Fruit fly (Drosophila melanogaster): ENCODE results near the gene CG34452.

CG34452 gene

DNA sequence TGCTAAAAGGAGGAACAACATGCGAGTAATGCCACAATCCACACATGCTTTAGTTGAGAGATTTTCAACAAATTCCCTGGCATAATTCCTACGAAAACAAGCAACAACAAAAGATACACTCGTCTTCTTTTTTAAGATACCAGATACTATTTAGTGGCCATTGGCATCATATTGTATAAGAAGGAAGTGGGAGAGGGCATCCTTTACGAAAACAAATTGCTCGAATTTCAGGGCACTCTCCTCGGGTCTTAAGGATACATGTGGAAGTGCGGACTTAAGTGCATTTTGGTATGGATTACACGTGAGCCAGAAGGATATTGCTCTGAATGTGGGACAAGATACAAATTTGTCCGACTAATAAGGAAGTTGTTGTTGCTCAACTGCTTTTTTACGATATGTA is 22.4 kb upstream of the CG34452 start:
- no peak for TF ChIP-seq psq (optimal IDR thresholded peaks at IDR 0.05)
- TF ChIP-seq Myc (optimal IDR thresholded peaks at IDR 0.05) = no peak
- no peak for TF ChIP-seq ttk (optimal IDR thresholded peaks at IDR 0.05)
- no peak for TF ChIP-seq Sin3A (optimal IDR thresholded peaks at IDR 0.05)
- no peak for TF ChIP-seq h (optimal IDR thresholded peaks at IDR 0.05)
- TF ChIP-seq insv (optimal IDR thresholded peaks at IDR 0.05) = no peak

DNA sequence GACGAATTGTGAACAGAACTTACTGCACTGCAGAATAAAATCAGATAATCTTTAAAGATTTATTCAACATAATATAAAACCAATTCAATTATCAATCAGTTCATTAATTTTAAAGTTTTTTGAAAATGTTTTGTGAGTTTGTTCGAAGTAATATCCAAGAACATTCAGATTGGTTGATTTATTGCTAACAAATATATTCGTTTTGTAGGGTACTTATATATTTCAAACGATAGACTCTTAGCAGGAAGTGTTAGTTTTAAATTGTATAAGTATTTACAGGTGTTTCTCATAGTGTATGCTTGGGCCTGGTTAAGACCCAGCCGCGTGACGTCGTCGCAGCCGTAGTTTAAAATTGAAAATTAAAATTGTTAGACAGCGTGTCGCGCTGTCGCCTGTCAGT is 20.9 kb upstream of the CG34452 start:
- TF ChIP-seq h (optimal IDR thresholded peaks at IDR 0.05) = no peak
- no peak for TF ChIP-seq psq (optimal IDR thresholded peaks at IDR 0.05)
- no peak for TF ChIP-seq ttk (optimal IDR thresholded peaks at IDR 0.05)
- no peak for TF ChIP-seq insv (optimal IDR thresholded peaks at IDR 0.05)

DNA sequence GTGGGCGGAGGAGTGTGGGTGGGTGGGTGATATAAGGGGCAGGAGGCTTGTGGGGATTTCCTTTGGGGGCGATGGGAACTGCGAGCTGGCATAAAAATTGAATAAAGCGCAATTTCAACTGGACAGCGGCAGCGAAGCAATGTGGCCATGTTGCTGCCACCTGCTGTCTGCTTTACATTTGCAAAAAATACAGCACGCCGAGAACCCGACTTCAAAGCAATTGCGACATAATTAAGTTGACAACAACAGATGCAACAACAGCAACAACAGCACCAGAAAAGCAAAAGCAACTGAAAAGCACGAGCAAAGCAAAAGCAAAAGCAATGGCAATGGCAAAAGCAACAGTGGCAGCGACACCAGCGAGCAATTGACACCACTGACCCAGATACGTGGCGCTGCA is 20.5 kb upstream of the CG34452 start:
- TF ChIP-seq psq (optimal IDR thresholded peaks at IDR 0.05) = no peak
- no peak for TF ChIP-seq Myc (optimal IDR thresholded peaks at IDR 0.05)
- no peak for TF ChIP-seq Sin3A (optimal IDR thresholded peaks at IDR 0.05)
- TF ChIP-seq h (optimal IDR thresholded peaks at IDR 0.05) = no peak

DNA sequence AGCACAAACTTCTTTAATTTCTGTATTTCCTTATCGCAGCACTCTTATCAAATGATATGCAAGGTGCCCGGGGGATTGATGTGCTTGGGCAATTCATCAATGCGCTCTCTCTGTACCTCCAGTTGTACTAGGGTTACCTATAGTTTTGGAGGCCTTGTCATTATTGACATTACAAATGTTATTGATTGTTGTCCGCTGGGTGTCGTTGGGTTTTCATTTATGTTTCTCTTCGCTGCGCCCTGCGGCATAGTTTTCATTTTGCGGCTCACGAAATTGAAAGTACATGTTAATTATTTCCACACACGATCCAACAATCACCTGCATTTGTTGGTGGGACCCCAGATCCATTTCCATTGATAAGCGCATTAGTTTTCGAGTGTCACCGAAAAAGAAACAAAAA is 18.5 kb upstream of the CG34452 start:
- TF ChIP-seq ttk (optimal IDR thresholded peaks at IDR 0.05) = no peak
- TF ChIP-seq Myc (optimal IDR thresholded peaks at IDR 0.05) = no peak
- TF ChIP-seq insv (optimal IDR thresholded peaks at IDR 0.05) = no peak
- no peak for TF ChIP-seq Sin3A (optimal IDR thresholded peaks at IDR 0.05)
- TF ChIP-seq psq (optimal IDR thresholded peaks at IDR 0.05) = no peak
- TF ChIP-seq h (optimal IDR thresholded peaks at IDR 0.05) = no peak

DNA sequence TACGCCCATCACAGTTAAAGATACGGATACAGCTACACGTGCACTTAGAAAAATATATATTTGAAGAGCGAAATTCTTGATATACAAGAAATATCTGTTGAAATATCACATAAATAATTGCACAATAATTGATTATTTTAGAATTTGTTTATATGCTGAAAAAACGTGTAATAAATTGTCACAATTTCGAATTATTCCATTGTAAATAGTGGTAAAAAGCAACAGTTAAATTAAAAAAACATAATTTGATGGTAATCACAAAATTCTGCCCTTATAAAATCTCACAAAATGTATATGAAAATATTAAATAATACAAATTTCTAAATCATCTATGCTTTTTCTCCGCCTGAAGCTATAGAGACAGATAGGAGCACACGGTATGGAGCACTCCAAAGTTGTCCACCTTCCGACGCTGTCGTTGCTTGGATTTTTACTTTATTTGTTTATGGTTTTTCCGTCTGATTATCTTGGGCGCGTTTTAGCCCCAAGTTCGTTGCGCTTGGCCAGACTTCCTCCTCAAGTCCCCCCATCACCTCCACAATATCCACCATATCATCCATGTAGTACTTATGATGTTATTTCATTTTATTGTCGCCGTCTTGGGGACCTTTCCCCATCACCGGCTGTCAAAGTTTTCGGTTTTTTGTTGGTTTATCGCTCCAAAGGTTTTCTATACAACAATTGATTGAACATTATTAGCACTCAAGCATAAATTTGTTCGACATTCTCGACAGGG is 16.7 kb upstream of the CG34452 start:
- TF ChIP-seq Myc (optimal IDR thresholded peaks at IDR 0.05) (no peak), psq (optimal IDR thresholded peaks at IDR 0.05) (no peak), h (optimal IDR thresholded peaks at IDR 0.05) (no peak), insv (optimal IDR thresholded peaks at IDR 0.05) (no peak), ttk (optimal IDR thresholded peaks at IDR 0.05) (no peak), Sin3A (optimal IDR thresholded peaks at IDR 0.05) (no peak)

DNA sequence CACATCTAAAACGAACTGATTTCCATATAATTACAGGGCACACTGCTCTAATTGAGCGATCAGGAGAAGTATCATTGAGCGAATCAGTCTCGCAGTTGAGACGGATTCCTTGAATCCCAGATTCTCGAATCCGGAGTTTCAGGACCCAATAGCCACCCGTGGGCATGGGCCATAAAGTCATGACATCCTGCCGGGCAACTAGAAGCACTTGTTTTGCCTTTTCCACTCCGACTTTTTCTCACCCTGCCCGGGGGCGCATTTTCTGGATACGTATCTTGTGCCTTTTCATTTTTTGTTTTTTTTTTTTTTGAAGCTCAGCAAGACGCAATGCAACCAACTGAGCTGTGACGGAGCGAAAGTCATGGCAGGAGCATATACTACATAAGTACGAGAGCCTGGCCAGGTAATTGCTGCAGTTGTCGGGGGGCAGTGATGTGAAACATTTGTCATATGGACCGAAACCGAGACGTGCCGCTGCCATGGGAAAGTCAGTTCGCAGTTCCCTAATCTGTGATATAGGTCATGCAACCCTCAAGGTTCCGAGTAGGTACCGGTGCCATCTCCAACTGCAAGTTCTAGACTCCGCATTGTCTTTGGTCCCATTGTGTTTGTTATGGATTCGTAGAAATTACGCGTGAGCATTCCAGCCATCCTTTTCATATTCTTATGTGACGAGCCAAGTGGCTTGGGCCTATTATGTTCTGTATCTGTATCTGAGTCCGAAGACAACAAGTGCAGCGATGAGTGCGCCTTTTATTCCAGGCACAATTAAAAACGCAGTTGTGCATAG is 15.8 kb upstream of the CG34452 start:
- no peak for TF ChIP-seq h (optimal IDR thresholded peaks at IDR 0.05)
- no peak for TF ChIP-seq psq (optimal IDR thresholded peaks at IDR 0.05)
- no peak for TF ChIP-seq ttk (optimal IDR thresholded peaks at IDR 0.05)
- TF ChIP-seq Sin3A (optimal IDR thresholded peaks at IDR 0.05) = no peak
- TF ChIP-seq insv (optimal IDR thresholded peaks at IDR 0.05) = no peak
- TF ChIP-seq Myc (optimal IDR thresholded peaks at IDR 0.05) = no peak

DNA sequence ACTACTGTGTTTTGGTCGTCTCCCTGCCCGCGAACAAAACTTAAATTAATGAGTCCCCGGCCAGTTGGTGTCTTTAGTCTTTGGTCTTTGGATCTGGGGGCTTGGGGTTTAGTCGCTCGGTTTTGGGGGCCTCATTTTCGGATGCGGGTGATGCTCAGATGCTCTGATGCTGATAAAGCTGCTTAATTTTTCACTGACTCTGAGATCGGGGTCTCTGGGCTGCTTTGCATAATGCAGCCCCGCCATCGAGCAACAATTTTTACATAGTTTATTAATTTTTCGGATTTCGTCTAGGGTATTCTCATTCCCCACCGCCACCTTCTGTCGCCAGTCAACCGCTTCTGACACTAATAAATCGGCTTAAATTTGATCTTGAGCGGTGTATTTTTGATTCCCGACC is 14.5 kb upstream of the CG34452 start:
- TF ChIP-seq ttk (optimal IDR thresholded peaks at IDR 0.05) (no peak), h (optimal IDR thresholded peaks at IDR 0.05) (no peak), psq (optimal IDR thresholded peaks at IDR 0.05) (no peak), Myc (optimal IDR thresholded peaks at IDR 0.05) (no peak), insv (optimal IDR thresholded peaks at IDR 0.05) (no peak), Sin3A (optimal IDR thresholded peaks at IDR 0.05) (no peak)

DNA sequence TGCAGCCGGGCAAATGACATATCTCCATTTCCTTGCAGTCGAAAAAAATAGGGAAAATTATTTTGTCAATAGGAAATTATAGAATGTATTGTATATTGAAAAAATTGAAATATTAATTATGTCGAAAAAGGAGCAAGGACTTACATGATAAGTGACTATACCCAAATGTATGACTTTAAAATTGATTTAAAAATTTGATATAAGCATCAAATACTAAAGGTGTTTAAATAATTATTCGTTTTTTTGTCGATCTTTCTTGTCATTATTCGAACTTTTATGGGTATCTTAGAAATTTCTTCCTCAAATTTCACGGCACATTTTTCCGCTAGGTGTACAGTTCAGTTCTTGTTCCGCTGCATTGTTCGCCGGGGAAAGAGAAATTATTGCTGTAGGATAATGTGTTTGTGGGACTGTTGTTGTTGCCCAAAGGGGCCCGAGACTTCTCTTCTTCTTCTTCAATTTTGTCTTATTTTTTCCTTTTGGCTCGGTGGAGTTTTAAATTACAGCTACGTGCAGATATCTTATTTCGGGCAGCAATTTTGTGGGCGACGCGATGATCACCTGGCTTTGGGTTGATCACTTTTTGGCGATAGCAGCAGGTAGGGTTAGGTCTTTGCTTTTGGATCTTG is 12.8 kb upstream of the CG34452 start:
- no peak for TF ChIP-seq Myc (optimal IDR thresholded peaks at IDR 0.05)
- no peak for TF ChIP-seq insv (optimal IDR thresholded peaks at IDR 0.05)
- TF ChIP-seq Sin3A (optimal IDR thresholded peaks at IDR 0.05) = no peak
- no peak for TF ChIP-seq h (optimal IDR thresholded peaks at IDR 0.05)
- no peak for TF ChIP-seq ttk (optimal IDR thresholded peaks at IDR 0.05)
- no peak for TF ChIP-seq psq (optimal IDR thresholded peaks at IDR 0.05)

DNA sequence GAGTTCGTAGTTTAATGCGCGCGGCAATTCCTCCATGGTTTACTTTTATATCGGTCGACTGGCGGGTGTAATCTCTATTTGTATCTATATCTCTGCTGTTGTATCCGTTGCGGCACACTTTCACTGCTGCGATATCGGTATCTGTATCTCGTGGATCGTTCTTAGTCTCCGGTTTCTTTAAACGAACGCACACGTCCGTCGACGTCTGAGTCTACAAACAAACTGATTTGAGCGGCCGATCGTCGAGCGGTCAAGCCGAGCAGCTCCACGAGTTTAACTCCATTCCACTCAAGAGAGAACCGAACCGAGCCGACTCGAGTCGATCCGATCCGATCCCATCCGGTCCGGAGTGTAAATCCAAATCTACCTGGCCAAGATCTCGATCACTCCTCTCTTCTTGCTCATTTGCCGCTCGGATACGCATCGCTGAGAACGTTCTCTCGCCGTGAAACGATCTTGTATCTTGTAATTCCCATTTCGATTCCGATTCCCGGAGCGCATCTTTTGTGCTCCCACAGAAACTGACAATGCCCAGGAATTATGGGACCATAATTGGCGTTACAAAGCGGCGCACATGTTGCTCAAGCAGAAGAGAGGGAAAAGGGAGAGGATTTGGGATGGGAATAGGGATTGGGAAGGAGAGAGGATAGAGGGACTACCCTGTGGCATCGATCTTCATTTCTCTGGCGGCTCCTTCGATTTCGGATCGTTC is 12.1 kb upstream of the CG34452 start, which contains the start of gene comm2:
TSS of gene comm2 (minus strand) at position 225 of the 712 bp plus-strand sequence.
- TF ChIP-seq insv (optimal IDR thresholded peaks at IDR 0.05) = no peak

DNA sequence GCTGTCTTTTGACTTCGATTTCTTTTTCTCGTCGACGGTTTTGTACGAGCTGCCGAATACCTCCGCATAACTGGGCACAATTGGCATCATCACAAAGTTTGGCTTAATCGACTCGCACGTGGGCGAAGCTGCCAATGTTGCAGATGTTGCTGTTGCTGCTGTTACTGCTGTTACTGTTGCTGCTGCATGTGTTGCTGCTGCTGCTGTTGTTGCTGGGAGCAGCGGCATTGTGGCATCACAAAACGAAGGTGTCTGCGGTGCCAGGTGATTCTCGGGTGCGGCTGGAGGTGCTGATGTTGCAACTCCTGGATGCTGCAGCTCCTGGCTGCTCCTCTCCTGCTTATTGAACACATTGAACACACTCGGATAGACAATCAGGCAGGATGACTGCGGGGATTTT is 10.2 kb upstream of the CG34452 start:
- TF ChIP-seq insv (optimal IDR thresholded peaks at IDR 0.05) (no peak), Myc (optimal IDR thresholded peaks at IDR 0.05) (no peak), Sin3A (optimal IDR thresholded peaks at IDR 0.05) (no peak), h (optimal IDR thresholded peaks at IDR 0.05) (no peak), psq (optimal IDR thresholded peaks at IDR 0.05) (no peak), ttk (optimal IDR thresholded peaks at IDR 0.05) (no peak)

DNA sequence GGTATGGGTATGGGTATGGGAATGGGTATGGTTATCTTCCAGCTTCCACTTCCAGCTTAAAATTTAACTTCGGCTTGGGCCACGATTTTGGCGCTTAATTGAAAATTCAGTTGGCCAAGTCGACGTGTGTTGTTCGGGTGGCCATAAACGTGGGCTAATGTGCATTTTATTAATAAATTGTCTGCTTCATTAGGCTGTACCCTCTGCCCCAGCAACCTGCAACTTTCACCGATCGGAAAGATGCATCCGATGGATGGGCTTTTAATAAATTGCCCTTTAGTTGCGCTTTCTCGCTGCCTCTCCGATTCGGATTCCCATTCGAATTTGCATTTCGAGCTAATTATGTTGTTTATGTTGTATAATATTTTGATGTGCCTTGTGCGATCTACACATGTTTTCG is 7.5 kb upstream of the CG34452 start:
- TF ChIP-seq ttk (optimal IDR thresholded peaks at IDR 0.05) (no peak), insv (optimal IDR thresholded peaks at IDR 0.05) (no peak), h (optimal IDR thresholded peaks at IDR 0.05) (no peak), Myc (optimal IDR thresholded peaks at IDR 0.05) (no peak), Sin3A (optimal IDR thresholded peaks at IDR 0.05) (no peak), psq (optimal IDR thresholded peaks at IDR 0.05) (no peak)

DNA sequence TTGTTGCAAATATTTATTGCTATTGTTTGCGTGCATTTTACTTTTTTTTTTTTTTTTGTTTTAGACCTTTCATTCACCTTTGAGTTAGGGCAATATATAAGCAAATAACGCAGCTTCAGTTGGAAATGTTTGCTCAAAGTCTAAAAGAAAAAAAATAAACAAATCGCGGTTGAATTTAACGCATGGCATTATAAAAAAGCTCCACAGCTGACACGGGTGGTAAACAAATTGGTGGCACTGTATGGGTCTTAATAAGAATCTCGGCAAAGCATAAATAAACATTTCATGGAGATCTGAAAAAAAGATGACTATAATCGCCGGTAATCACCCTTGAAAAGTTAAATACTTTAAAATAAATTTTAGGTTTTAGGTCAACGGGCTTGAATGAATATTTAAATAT is 6.7 kb upstream of the CG34452 start:
- TF ChIP-seq Sin3A (optimal IDR thresholded peaks at IDR 0.05) (no peak), Myc (optimal IDR thresholded peaks at IDR 0.05) (no peak), ttk (optimal IDR thresholded peaks at IDR 0.05) (no peak), h (optimal IDR thresholded peaks at IDR 0.05) (no peak), insv (optimal IDR thresholded peaks at IDR 0.05) (no peak), psq (optimal IDR thresholded peaks at IDR 0.05) (no peak)
